Worm (Caenorhabditis elegans): ENCODE results near the gene srh-74.

Gene srh-74

ce11 chrV:11000650-11001049, 47.9 kb downstream of the srh-74 start, which contains the start of gene isy-1:
TSS of gene isy-1 (minus strand) at chrV:11000699.
- TF ChIP-seq elt-1 (tag; optimal IDR thresholded peaks at IDR 0.05) (no peak), pha-4 (tag; optimal IDR thresholded peaks at IDR 0.05) (peak; percentile 94), zag-1 (tag; optimal IDR thresholded peaks at IDR 0.05) (no peak), eor-1 (tag; optimal IDR thresholded peaks at IDR 0.05) (no peak), fkh-2 (tag; optimal IDR thresholded peaks at IDR 0.05) (no peak), fkh-10 (GFP tag; optimal IDR thresholded peaks at IDR 0.05) (peak; percentile 22), ceh-9 (tag; optimal IDR thresholded peaks at IDR 0.05) (no peak), lin-15B (tag; optimal IDR thresholded peaks at IDR 0.05) (peak; percentile 95), hmg-11 (tag; optimal IDR thresholded peaks at IDR 0.05) (no peak), ama-1 (optimal IDR thresholded peaks at IDR 0.05) (no peak), snpc-4 (tag; optimal IDR thresholded peaks at IDR 0.05) (peak; percentile 87), nhr-25 (tag; optimal IDR thresholded peaks at IDR 0.05) (peak; percentile 45), ceh-82 (tag; optimal IDR thresholded peaks at IDR 0.05) (no peak), egl-5 (tag; optimal IDR thresholded peaks at IDR 0.05) (peak; percentile 41), ZK546.5 (tag; optimal IDR thresholded peaks at IDR 0.05) (no peak), unc-39 (tag; optimal IDR thresholded peaks at IDR 0.05) (no peak), jun-1 (tag; optimal IDR thresholded peaks at IDR 0.05) (no peak), lin-39 (tag; optimal IDR thresholded peaks at IDR 0.05) (no peak), mml-1 (tag; optimal IDR thresholded peaks at IDR 0.05) (no peak), nhr-77 (tag; optimal IDR thresholded peaks at IDR 0.05) (no peak), nfya-1 (tag; optimal IDR thresholded peaks at IDR 0.05; ENCODE audit: insufficient read depth) (peak; percentile 81), elt-2 (tag; optimal IDR thresholded peaks at IDR 0.05) (peak; percentile 18), elt-3 (tag; optimal IDR thresholded peaks at IDR 0.05) (no peak), nhr-43 (tag; optimal IDR thresholded peaks at IDR 0.05; ENCODE audit: poor library complexity, severe bottlenecking) (peak; percentile 12), R02D3.7 (tag; optimal IDR thresholded peaks at IDR 0.05) (peak; percentile 29), lsy-12 (tag; optimal IDR thresholded peaks at IDR 0.05) (no peak), mdl-1 (tag; optimal IDR thresholded peaks at IDR 0.05) (no peak), egl-27 (tag; optimal IDR thresholded peaks at IDR 0.05) (no peak), ztf-4 (tag; optimal IDR thresholded peaks at IDR 0.05) (no peak), tbx-2 (tag; optimal IDR thresholded peaks at IDR 0.05) (no peak), nhr-12 (tag; optimal IDR thresholded peaks at IDR 0.05) (no peak)

ce11 chrV:10998797-10999196, 49.8 kb downstream of the srh-74 start, which contains the start of gene F53B7.7:
TSS of gene F53B7.7 (plus strand) at chrV:10999097.
- TF ChIP-seq R02D3.7 (tag; optimal IDR thresholded peaks at IDR 0.05) (no peak), hmg-11 (tag; optimal IDR thresholded peaks at IDR 0.05) (no peak), egl-5 (tag; optimal IDR thresholded peaks at IDR 0.05) (no peak), nhr-23 (tag; optimal IDR thresholded peaks at IDR 0.05) (no peak), ceh-82 (tag; optimal IDR thresholded peaks at IDR 0.05) (no peak), nhr-25 (tag; optimal IDR thresholded peaks at IDR 0.05) (no peak)
